Worm (Caenorhabditis elegans) whole organism, young adult: Measurements from ENCODE around the gene his-7.

ENCODE experiments used
- C17E4.6 ChIP-seq: fragments of 200-800 bp; sonication (Bioruptor generic); IDR thresholded peaks from 2 replicates; pipeline ENCODE4 v1.3.6; 2022; ENCODE audit warnings: missing genetic modification reagents, missing genetic modification characterization, missing compliant biosample characterization
- F49E8.2 ChIP-seq: sonication (generic microtip); optimal IDR thresholded peaks from 3 replicates; lab custom pipeline; 2017; ENCODE audit warnings: missing genetic modification characterization, mild to moderate bottlenecking, missing compliant biosample characterization, antibody characterized with exemption, moderate library complexity; ENCODE audit not compliant: insufficient read depth
- F55B11.4 ChIP-seq: sonication (generic microtip); optimal IDR thresholded peaks from 2 replicates; lab custom pipeline; 2016; ENCODE audit warnings: missing compliant biosample characterization, missing genetic modification characterization, borderline replicate concordance; ENCODE audit not compliant: insufficient read depth
- K11D2.4 ChIP-seq: fragments of 200-800 bp; sonication (Bioruptor generic); IDR thresholded peaks from 2 replicates; pipeline ENCODE4 v1.3.6; 2022; ENCODE audit warnings: missing genetic modification reagents, missing genetic modification characterization, missing compliant biosample characterization
- T07F8.4 ChIP-seq: sonication (generic microtip); optimal IDR thresholded peaks from 2 replicates; lab custom pipeline; 2016; ENCODE audit warnings: mild to moderate bottlenecking, missing genetic modification characterization, moderate library complexity, missing compliant biosample characterization
- T26A5.8 ChIP-seq: sonication (generic microtip); optimal IDR thresholded peaks from 2 replicates; lab custom pipeline; 2016; ENCODE audit warnings: missing genetic modification characterization, missing compliant biosample characterization
- Y95B8A.8 ChIP-seq: fragments of 200-800 bp; sonication (Bioruptor generic); IDR thresholded peaks from 2 replicates; pipeline ENCODE4 v1.3.6; 2022; ENCODE audit warnings: missing genetic modification reagents, missing genetic modification characterization, missing compliant biosample characterization
- ZK185.1 ChIP-seq: sonication (generic microtip); optimal IDR thresholded peaks from 2 replicates; lab custom pipeline; 2016; ENCODE audit warnings: mild to moderate bottlenecking, missing genetic modification characterization, missing compliant biosample characterization; ENCODE audit not compliant: poor library complexity, severe bottlenecking
- aptf-3 ChIP-seq: fragments of 200-800 bp; sonication (Bioruptor generic); IDR thresholded peaks from 2 replicates; pipeline ENCODE4 v1.3.6; 2022; ENCODE audit warnings: missing genetic modification characterization, missing compliant biosample characterization
- ceh-100 ChIP-seq: fragments of 200-800 bp; sonication (Bioruptor generic); IDR thresholded peaks from 2 replicates; pipeline ENCODE4 v1.3.6; 2022; ENCODE audit warnings: missing genetic modification reagents, missing genetic modification characterization, missing compliant biosample characterization
- ceh-27 ChIP-seq: fragments of 200-800 bp; sonication (Bioruptor generic); optimal IDR thresholded peaks from 2 replicates; lab custom pipeline; 2018; ENCODE audit warnings: mild to moderate bottlenecking, missing genetic modification characterization, moderate library complexity, missing compliant biosample characterization
- ceh-58 ChIP-seq: fragments of 200-800 bp; sonication (Bioruptor generic); IDR thresholded peaks from 2 replicates; pipeline ENCODE4 v1.3.6; 2022; ENCODE audit warnings: missing genetic modification characterization, missing compliant biosample characterization
- dox-1 ChIP-seq: fragments of 200-800 bp; sonication (Bioruptor generic); IDR thresholded peaks from 2 replicates; pipeline ENCODE4 v1.3.6; 2022; ENCODE audit warnings: missing genetic modification reagents, missing genetic modification characterization, missing compliant biosample characterization
- dpff-1 ChIP-seq: sonication (generic microtip); optimal IDR thresholded peaks from 2 replicates; lab custom pipeline; 2017; ENCODE audit warnings: mild to moderate bottlenecking, missing genetic modification characterization, missing compliant biosample characterization
- egl-44 ChIP-seq: fragments of 200-800 bp; sonication (Bioruptor generic); IDR thresholded peaks from 2 replicates; pipeline ENCODE4 v1.3.6; 2022; ENCODE audit warnings: missing genetic modification reagents, missing genetic modification characterization, missing compliant biosample characterization
- ekl-4 ChIP-seq: fragments of 200-800 bp; sonication (Bioruptor generic); IDR thresholded peaks from 2 replicates; pipeline ENCODE4 v1.3.6; 2022; ENCODE audit warnings: missing genetic modification reagents, missing genetic modification characterization, missing compliant biosample characterization
- fkh-3 ChIP-seq: sonication (generic microtip); optimal IDR thresholded peaks from 2 replicates; lab custom pipeline; 2016; ENCODE audit warnings: mild to moderate bottlenecking, missing genetic modification characterization, missing compliant biosample characterization
- gei-17 ChIP-seq: fragments of 200-800 bp; sonication (Bioruptor generic); optimal IDR thresholded peaks from 2 replicates; lab custom pipeline; 2018; ENCODE audit warnings: mild to moderate bottlenecking, missing genetic modification characterization, missing compliant biosample characterization
- him-1 ChIP-seq: sonication (generic microtip); optimal IDR thresholded peaks from 2 replicates; lab custom pipeline; 2016; ENCODE audit warnings: missing genotype, missing genetic modification reagents, missing genetic modification characterization, missing compliant biosample characterization
- hlh-12 ChIP-seq: sonication (generic microtip); optimal IDR thresholded peaks from 2 replicates; lab custom pipeline; 2016; ENCODE audit warnings: missing genetic modification characterization, missing compliant biosample characterization
- hrde-1 ChIP-seq: sonication (generic microtip); optimal IDR thresholded peaks from 2 replicates; lab custom pipeline; 2016; ENCODE audit warnings: missing genetic modification characterization, mild to moderate bottlenecking, missing compliant biosample characterization, moderate library complexity, missing genotype, missing genetic modification reagents, borderline replicate concordance
- lag-1 ChIP-seq: fragments of 200-800 bp; sonication (Bioruptor generic); IDR thresholded peaks from 2 replicates; pipeline ENCODE4 v1.3.6; 2022; ENCODE audit warnings: missing genetic modification reagents, missing genetic modification characterization, missing compliant biosample characterization
- lir-1 ChIP-seq: fragments of 200-800 bp; sonication (Bioruptor generic); conservative IDR thresholded peaks from 2 replicates; pipeline ENCODE4 v1.3.6; 2022; ENCODE audit warnings: missing genetic modification reagents, missing genetic modification characterization, missing compliant biosample characterization
- madf-10 ChIP-seq: sonication (generic microtip); optimal IDR thresholded peaks from 2 replicates; lab custom pipeline; 2016; ENCODE audit warnings: mild to moderate bottlenecking, missing genetic modification characterization, missing compliant biosample characterization
- madf-3 ChIP-seq: fragments of 200-800 bp; sonication (Bioruptor generic); IDR thresholded peaks from 2 replicates; pipeline ENCODE4 v1.3.6; 2022; ENCODE audit warnings: missing genetic modification reagents, missing genetic modification characterization, missing compliant biosample characterization
- madf-6 ChIP-seq: fragments of 200-800 bp; sonication (Bioruptor generic); IDR thresholded peaks from 2 replicates; pipeline ENCODE4 v1.3.6; 2022; ENCODE audit warnings: missing genetic modification reagents, missing genetic modification characterization, missing compliant biosample characterization
- mel-28 ChIP-seq: sonication (generic microtip); optimal IDR thresholded peaks from 2 replicates; lab custom pipeline; 2016; ENCODE audit warnings: borderline replicate concordance, mild to moderate bottlenecking, missing genetic modification characterization, missing compliant biosample characterization
- mes-4 ChIP-seq: sonication (generic microtip); optimal IDR thresholded peaks from 2 replicates; lab custom pipeline; 2016; ENCODE audit warnings: missing genotype, missing genetic modification characterization, missing compliant biosample characterization
- nhr-120 ChIP-seq: fragments of 200-800 bp; sonication (Bioruptor generic); IDR thresholded peaks from 2 replicates; pipeline ENCODE4 v1.3.6; 2022; ENCODE audit warnings: missing genetic modification characterization, missing compliant biosample characterization
- nhr-80 ChIP-seq: sonication (generic microtip); optimal IDR thresholded peaks from 2 replicates; lab custom pipeline; 2016; ENCODE audit warnings: missing genetic modification characterization, missing compliant biosample characterization
- pha-4 ChIP-seq: fragments of 150-350 bp; sonication (generic microtip); optimal IDR thresholded peaks from 2 replicates; lab custom pipeline; 2014; ENCODE audit warnings: missing biosample characterization, missing genetic modification reagents, missing genetic modification characterization
- rec-8 ChIP-seq, 2 experiments: sonication (generic microtip); optimal IDR thresholded peaks; 2 replicates each; lab custom pipeline; 2016; ENCODE audit warnings: mild to moderate bottlenecking in 2 of 2, missing genetic modification characterization in 2 of 2, missing genetic modification reagents in 2 of 2, missing genotype in 2 of 2, missing biosample characterization in 1 of 2, missing compliant biosample characterization in 1 of 2, moderate library complexity in 1 of 2
- repo-1 ChIP-seq: sonication (generic microtip); optimal IDR thresholded peaks from 2 replicates; lab custom pipeline; 2017; ENCODE audit warnings: mild to moderate bottlenecking, missing genetic modification characterization, missing compliant biosample characterization
- snpc-1.1 ChIP-seq: sonication (generic microtip); optimal IDR thresholded peaks from 2 replicates; lab custom pipeline; 2017; ENCODE audit warnings: missing genetic modification characterization, mild to moderate bottlenecking, missing compliant biosample characterization, antibody characterized with exemption, moderate library complexity, missing genotype, missing genetic modification reagents; ENCODE audit not compliant: insufficient read depth
- somi-1 ChIP-seq: fragments of 200-800 bp; sonication (Bioruptor generic); optimal IDR thresholded peaks from 2 replicates; lab custom pipeline; 2018; ENCODE audit warnings: mild to moderate bottlenecking, missing genetic modification characterization, missing compliant biosample characterization
- zim-3 ChIP-seq: sonication (generic microtip); optimal IDR thresholded peaks from 2 replicates; lab custom pipeline; 2017; ENCODE audit warnings: mild to moderate bottlenecking, missing genetic modification characterization, moderate library complexity, missing compliant biosample characterization
- ztf-22 ChIP-seq: fragments of 200-800 bp; sonication (Bioruptor generic); optimal IDR thresholded peaks from 2 replicates; lab custom pipeline; 2018; ENCODE audit warnings: mild to moderate bottlenecking, missing genetic modification characterization, moderate library complexity, missing compliant biosample characterization

The his-7 gene

DNA sequence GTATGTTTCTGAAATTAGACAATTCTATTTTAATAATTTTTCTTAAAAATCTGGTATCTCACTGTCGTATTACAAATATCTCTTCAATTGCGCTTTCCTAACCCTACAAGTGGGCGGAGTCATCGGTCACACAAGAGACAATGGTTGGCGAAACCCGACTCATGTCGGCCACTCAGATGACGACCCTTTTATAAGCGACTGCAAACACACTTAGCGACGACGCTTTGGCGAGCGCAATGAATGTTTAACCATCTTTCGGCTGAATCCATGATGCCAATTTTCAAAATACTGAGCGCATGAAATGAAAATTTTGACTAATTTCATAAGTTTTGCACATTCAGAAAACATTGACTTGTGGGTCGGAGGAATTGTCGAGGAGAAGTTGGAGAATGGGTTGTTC, 32.8 kb upstream of the his-7 start (continued):
- TF ChIP-seq gei-17 (GFP tag; lab: Kevin White, UChicago) (peak; percentile 93), aptf-3 (peak; percentile 99), C17E4.6 (GFP tag; lab: Robert Waterston, UW) (peak; percentile 99), Y95B8A.8 (GFP tag; lab: Robert Waterston, UW) (peak; percentile 99), snpc-1.1 (tag; lab: Kevin White, UChicago) (peak; percentile 100), rec-8 (tag; optimal IDR thresholded peaks at IDR 0.05; lab: Kevin White, UChicago) (peak; percentile 96 to 99), lir-1 (GFP tag; lab: Robert Waterston, UW) (peak; percentile 90), dpff-1 (tag; lab: Kevin White, UChicago) (peak; percentile 96), ceh-58 (GFP tag; lab: Robert Waterston, UW) (peak; percentile 100), mel-28 (tag; lab: Kevin White, UChicago) (peak; percentile 94), pha-4 (tag; lab: Kevin White, UChicago) (no peak), dox-1 (GFP tag; lab: Robert Waterston, UW) (peak; percentile 99), nhr-120 (GFP tag; lab: Robert Waterston, UW) (peak; percentile 100), F49E8.2 (tag; lab: Kevin White, UChicago) (peak; percentile 72), madf-10 (tag; lab: Kevin White, UChicago) (peak; percentile 94), zim-3 (tag; lab: Kevin White, UChicago) (peak; percentile 100), ZK185.1 (tag; lab: Kevin White, UChicago) (peak; percentile 97), T26A5.8 (peak; percentile 100), K11D2.4 (GFP tag; lab: Robert Waterston, UW) (peak; percentile 95), F55B11.4 (tag; lab: Kevin White, UChicago) (peak; percentile 55), repo-1 (tag; lab: Kevin White, UChicago) (peak; percentile 100), him-1 (peak; percentile 100), madf-6 (GFP tag; lab: Robert Waterston, UW) (peak; percentile 94), hlh-12 (tag; lab: Kevin White, UChicago) (peak; percentile 94), mes-4 (tag; lab: Kevin White, UChicago) (peak; percentile 96), ekl-4 (GFP tag; lab: Robert Waterston, UW) (peak; percentile 99), lag-1 (peak; percentile 100), nhr-80 (tag; lab: Kevin White, UChicago) (peak; percentile 68), T07F8.4 (tag; lab: Kevin White, UChicago) (peak; percentile 96), fkh-3 (tag; lab: Kevin White, UChicago) (peak; percentile 100), ceh-100 (GFP tag; lab: Robert Waterston, UW) (peak; percentile 91)

DNA sequence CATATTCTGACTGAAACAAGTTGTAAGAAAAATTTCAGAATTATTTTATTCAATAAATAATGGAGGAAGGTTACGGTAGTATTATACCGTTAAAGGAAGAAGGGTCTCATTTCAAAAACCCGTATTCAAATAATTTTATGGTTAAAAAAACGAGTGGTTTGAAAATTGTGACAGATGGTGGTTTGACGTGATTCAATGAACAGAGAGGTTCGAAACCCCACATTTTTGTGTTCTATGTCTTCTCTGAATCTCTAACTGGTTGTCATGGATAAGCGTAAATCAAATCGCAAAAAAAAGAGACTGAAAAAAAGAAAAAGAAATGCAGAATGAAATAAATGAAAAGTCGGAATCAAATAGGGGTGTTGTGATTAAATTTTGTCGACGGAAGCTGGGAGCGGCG, 25.9 kb upstream of the his-7 start, which contains the start of gene ZK994.6:
TSS of gene ZK994.6 (minus strand) at position 101 of the 400 bp plus-strand sequence.
- no peak for TF ChIP-seq somi-1 (GFP tag; lab: Kevin White, UChicago)
- TF ChIP-seq madf-3 (GFP tag; lab: Robert Waterston, UW) = no peak
- TF ChIP-seq, all 124 proteins: peak for 0

DNA sequence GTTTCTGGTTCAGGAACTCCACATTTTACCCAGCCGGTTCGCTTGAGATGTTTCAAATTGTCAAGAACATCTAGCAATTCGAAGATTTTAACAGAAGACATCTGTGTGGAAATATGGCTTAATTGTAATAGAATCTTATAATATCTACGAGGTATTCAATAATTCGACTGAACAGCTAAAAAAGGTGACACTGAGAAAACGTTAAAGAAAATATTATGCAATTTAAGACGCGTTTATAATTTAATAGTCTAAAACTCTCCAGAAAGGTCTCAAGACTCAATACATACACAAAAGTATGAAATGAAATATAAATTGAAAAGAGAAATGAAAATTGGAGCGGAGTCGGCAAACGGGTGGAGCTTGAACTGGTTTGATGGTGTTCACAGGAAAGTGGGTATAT, 19.8 kb upstream of the his-7 start, which contains the start of gene F45F2.9:
TSS of gene F45F2.9 (minus strand) at position 101 of the 400 bp plus-strand sequence.
- peak; percentile 15 for TF ChIP-seq hrde-1 (tag; lab: Kevin White, UChicago)
- no peak for TF ChIP-seq ztf-22
- TF ChIP-seq egl-44 (GFP tag; lab: Robert Waterston, UW) = no peak
- TF ChIP-seq ceh-27 (GFP tag; lab: Kevin White, UChicago) = no peak
